Worm (Caenorhabditis elegans) whole organism, mixed stage, embryonic: Measurements from ENCODE around the gene yap-1.

Experiments used
- blmp-1 ChIP-seq: fragments of 150-350 bp; optimal IDR thresholded peaks from 2 replicates; lab custom pipeline; 2014; ENCODE audit warnings: missing biosample characterization, missing genetic modification characterization
- ces-1 ChIP-seq: fragments of 150-350 bp; optimal IDR thresholded peaks from 2 replicates; lab custom pipeline; 2014; ENCODE audit warnings: missing biosample characterization, missing genetic modification reagents, missing genetic modification characterization
- elt-3 ChIP-seq: fragments of 150-350 bp; optimal IDR thresholded peaks from 2 replicates; lab custom pipeline; 2014; ENCODE audit warnings: missing biosample characterization, missing genetic modification characterization
- mls-2 ChIP-seq: sonication (generic microtip); optimal IDR thresholded peaks from 2 replicates; lab custom pipeline; 2016; ENCODE audit warnings: mild to moderate bottlenecking, missing genetic modification characterization, moderate library complexity, missing compliant biosample characterization
- nhr-12 ChIP-seq: fragments of 150-350 bp; optimal IDR thresholded peaks from 2 replicates; lab custom pipeline; 2014; ENCODE audit warnings: missing biosample characterization, missing genetic modification characterization
- nhr-28 ChIP-seq: fragments of 150-350 bp; optimal IDR thresholded peaks from 2 replicates; lab custom pipeline; 2014; ENCODE audit warnings: missing biosample characterization, missing genetic modification characterization
- pha-4 ChIP-seq: fragments of 150-350 bp; optimal IDR thresholded peaks from 2 replicates; lab custom pipeline; 2018; ENCODE audit warnings: missing biosample characterization, missing genetic modification reagents, missing genetic modification characterization
- snpc-4 ChIP-seq: fragments of 150-350 bp; optimal IDR thresholded peaks from 2 replicates; lab custom pipeline; 2014; ENCODE audit warnings: missing biosample characterization, missing genetic modification characterization
- unc-62 ChIP-seq: fragments of 150-350 bp; optimal IDR thresholded peaks from 2 replicates; lab custom pipeline; 2014; ENCODE audit warnings: missing biosample characterization, missing genetic modification reagents, missing genetic modification characterization
- ztf-11 ChIP-seq: fragments of 150-350 bp; optimal IDR thresholded peaks from 2 replicates; lab custom pipeline; 2014; ENCODE audit warnings: missing biosample characterization, missing genetic modification characterization

DNA sequence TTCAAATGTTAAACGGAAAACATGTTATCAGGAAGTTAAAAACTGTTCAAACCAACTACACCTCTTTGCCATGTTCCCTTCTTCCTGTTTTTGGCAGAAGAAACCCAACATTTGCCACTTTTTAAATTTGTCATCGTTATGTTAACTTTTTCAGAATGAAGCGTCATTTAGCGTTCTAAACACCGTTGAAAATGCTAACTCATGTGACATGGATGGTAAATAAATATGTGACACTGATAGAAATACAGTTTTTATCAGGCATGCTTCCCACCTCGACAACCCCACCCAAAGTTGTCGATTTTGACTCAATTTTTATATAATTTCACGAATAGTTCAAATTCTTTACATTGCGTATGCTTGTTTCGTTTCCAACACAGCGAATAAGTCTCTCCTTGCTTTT, 4.4 kb upstream of the yap-1 start:
- TF ChIP-seq nhr-12 (tag; lab: Kevin White, UChicago) (no peak), unc-62 (GFP tag; lab: Kevin White, UChicago) (no peak), elt-3 (no peak), ces-1 (GFP tag; lab: Kevin White, UChicago) (no peak), snpc-4 (tag; lab: Kevin White, UChicago) (no peak), ztf-11 (tag; lab: Kevin White, UChicago) (no peak), pha-4 (tag; lab: Kevin White, UChicago) (no peak), mls-2 (no peak), blmp-1 (tag; lab: Kevin White, UChicago) (no peak), nhr-28 (tag; lab: Kevin White, UChicago) (no peak)
